Worm (Caenorhabditis elegans) whole organism, L3 larva: ENCODE data around the gene cht-4.
A peak's percentile ranks its signal among the peaks of the same experiment; 100 is the strongest.

Experiments used
- R02D3.7 ChIP-seq: fragments of 150-350 bp; optimal IDR thresholded peaks from 2 replicates; lab custom pipeline; 2014; ENCODE audit warnings: missing biosample characterization, missing genetic modification characterization
- ZK546.5 ChIP-seq: sonication (generic microtip); optimal IDR thresholded peaks from 2 replicates; lab custom pipeline; 2017; ENCODE audit warnings: missing biosample characterization, missing genetic modification characterization
- aly-2 ChIP-seq: fragments of 150-350 bp; optimal IDR thresholded peaks from 2 replicates; lab custom pipeline; 2014; ENCODE audit warnings: missing biosample characterization, missing genetic modification characterization
- ama-1 ChIP-seq: fragments of 150-350 bp; optimal IDR thresholded peaks from 2 replicates; lab custom pipeline; 2018
- ceh-16 ChIP-seq: sonication (generic microtip); optimal IDR thresholded peaks from 2 replicates; lab custom pipeline; 2017; ENCODE audit warnings: missing biosample characterization, missing genetic modification characterization
- ceh-28 ChIP-seq: fragments of 150-350 bp; optimal IDR thresholded peaks from 2 replicates; lab custom pipeline; 2014; ENCODE audit warnings: missing biosample characterization, missing genetic modification reagents, missing genetic modification characterization
- ceh-9 ChIP-seq: sonication (generic microtip); optimal IDR thresholded peaks from 2 replicates; lab custom pipeline; 2018; ENCODE audit warnings: missing biosample characterization, missing genetic modification characterization
- egl-5 ChIP-seq: fragments of 150-350 bp; optimal IDR thresholded peaks from 2 replicates; lab custom pipeline; 2017; ENCODE audit warnings: missing biosample characterization, missing genetic modification reagents, missing genetic modification characterization, inconsistent platforms
- elt-1 ChIP-seq: fragments of 150-350 bp; optimal IDR thresholded peaks from 2 replicates; lab custom pipeline; 2014; ENCODE audit warnings: missing biosample characterization, missing genetic modification characterization
- elt-2 ChIP-seq: sonication (generic microtip); optimal IDR thresholded peaks from 2 replicates; lab custom pipeline; 2016; ENCODE audit warnings: missing genetic modification reagents, mild to moderate bottlenecking, missing genetic modification characterization, missing compliant biosample characterization
- eor-1 ChIP-seq, 2 experiments: fragments of 150-350 bp; optimal IDR thresholded peaks; 2 replicates each; lab custom pipeline; 2014 to 2018; ENCODE audit warnings: missing biosample characterization in 2 of 2, missing genetic modification characterization in 2 of 2
- fkh-10 ChIP-seq: sonication (generic microtip); optimal IDR thresholded peaks from 2 replicates; lab custom pipeline; 2017; ENCODE audit warnings: missing biosample characterization, missing genetic modification reagents, missing genetic modification characterization
- fkh-2 ChIP-seq: fragments of 150-350 bp; optimal IDR thresholded peaks from 2 replicates; lab custom pipeline; 2014; ENCODE audit warnings: missing biosample characterization, missing genetic modification reagents, missing genetic modification characterization
- fos-1 ChIP-seq: fragments of 150-350 bp; optimal IDR thresholded peaks from 2 replicates; lab custom pipeline; 2014; ENCODE audit warnings: missing biosample characterization, missing genetic modification characterization
- lin-15B ChIP-seq: fragments of 150-350 bp; optimal IDR thresholded peaks from 2 replicates; lab custom pipeline; 2014; ENCODE audit warnings: missing biosample characterization, missing genetic modification characterization
- lin-39 ChIP-seq: fragments of 150-350 bp; optimal IDR thresholded peaks from 2 replicates; lab custom pipeline; 2018; ENCODE audit warnings: missing biosample characterization, missing genetic modification reagents, missing genetic modification characterization
- mdl-1 ChIP-seq: fragments of 150-350 bp; optimal IDR thresholded peaks from 2 replicates; lab custom pipeline; 2014; ENCODE audit warnings: missing biosample characterization, missing genetic modification characterization
- nfya-1 ChIP-seq: sonication (generic microtip); optimal IDR thresholded peaks from 2 replicates; lab custom pipeline; 2017; ENCODE audit warnings: missing genetic modification characterization, mild to moderate bottlenecking, missing compliant biosample characterization, antibody characterized with exemption, moderate library complexity; ENCODE audit not compliant: insufficient read depth
- nhr-12 ChIP-seq: fragments of 150-350 bp; optimal IDR thresholded peaks from 2 replicates; lab custom pipeline; 2014; ENCODE audit warnings: missing biosample characterization, missing genetic modification characterization
- nhr-23 ChIP-seq: fragments of 150-350 bp; optimal IDR thresholded peaks from 2 replicates; lab custom pipeline; 2014; ENCODE audit warnings: missing biosample characterization, missing genetic modification reagents, missing genetic modification characterization
- nhr-237 ChIP-seq: fragments of 150-350 bp; optimal IDR thresholded peaks from 2 replicates; lab custom pipeline; 2014; ENCODE audit warnings: missing biosample characterization, missing genetic modification characterization
- nhr-25 ChIP-seq: sonication (generic microtip); optimal IDR thresholded peaks from 2 replicates; lab custom pipeline; 2017; ENCODE audit warnings: missing biosample characterization, missing genetic modification characterization
- nhr-28 ChIP-seq: fragments of 150-350 bp; optimal IDR thresholded peaks from 2 replicates; lab custom pipeline; 2014; ENCODE audit warnings: missing biosample characterization, missing genetic modification characterization
- nhr-43 ChIP-seq: sonication (generic microtip); optimal IDR thresholded peaks from 2 replicates; lab custom pipeline; 2016; ENCODE audit warnings: mild to moderate bottlenecking, missing genetic modification characterization, missing compliant biosample characterization; ENCODE audit not compliant: poor library complexity, severe bottlenecking
- nhr-76 ChIP-seq: fragments of 150-350 bp; sonication (generic microtip); optimal IDR thresholded peaks from 5 replicates; lab custom pipeline; 2014; ENCODE audit warnings: missing biosample characterization, missing genetic modification characterization
- nhr-77 ChIP-seq: fragments of 150-350 bp; optimal IDR thresholded peaks from 2 replicates; lab custom pipeline; 2014; ENCODE audit warnings: missing biosample characterization, missing genetic modification characterization
- pha-4 ChIP-seq: fragments of 150-350 bp; optimal IDR thresholded peaks from 2 replicates; lab custom pipeline; 2014; ENCODE audit warnings: missing biosample characterization, missing genetic modification reagents, missing genetic modification characterization
- pqm-1 ChIP-seq: fragments of 150-350 bp; optimal IDR thresholded peaks from 2 replicates; lab custom pipeline; 2017; ENCODE audit warnings: missing biosample characterization, missing genetic modification characterization, inconsistent platforms
- sea-2 ChIP-seq: fragments of 150-350 bp; sonication (generic microtip); optimal IDR thresholded peaks from 4 replicates; lab custom pipeline; 2014; ENCODE audit warnings: missing biosample characterization, missing genetic modification reagents, missing genetic modification characterization
- skn-1 ChIP-seq: fragments of 150-350 bp; optimal IDR thresholded peaks from 2 replicates; lab custom pipeline; 2014; ENCODE audit warnings: missing biosample characterization, missing genetic modification characterization
- tbx-2 ChIP-seq: sonication (generic microtip); optimal IDR thresholded peaks from 2 replicates; lab custom pipeline; 2016; ENCODE audit warnings: mild to moderate bottlenecking, missing genetic modification characterization, missing compliant biosample characterization
- unc-39 ChIP-seq: sonication (generic microtip); optimal IDR thresholded peaks from 4 replicates; lab custom pipeline; 2017; ENCODE audit warnings: missing biosample characterization, missing genetic modification characterization
- unc-62 ChIP-seq: fragments of 150-350 bp; sonication (generic microtip); optimal IDR thresholded peaks from 4 replicates; lab custom pipeline; 2014; ENCODE audit warnings: missing biosample characterization, missing genetic modification reagents, missing genetic modification characterization
- ztf-11 ChIP-seq: fragments of 150-350 bp; optimal IDR thresholded peaks from 2 replicates; lab custom pipeline; 2014; ENCODE audit warnings: missing biosample characterization, missing genetic modification characterization
- ztf-4 ChIP-seq: fragments of 150-350 bp; optimal IDR thresholded peaks from 2 replicates; lab custom pipeline; 2014; ENCODE audit warnings: missing biosample characterization, missing genetic modification characterization

The cht-4 gene

ce11 chrIII:1665799-1666308, 8.6 kb upstream of the cht-4 start, which contains the start of gene Y22D7AR.3:
Gene Y22D7AR.3 (minus strand): TSS chrIII:1665849.
- no peak for TF ChIP-seq fkh-2
- TF ChIP-seq elt-2 (tag; lab: Kevin White, UChicago): no peak
- no peak for TF ChIP-seq fkh-10 (GFP tag; lab: Kevin White, UChicago)
- TF ChIP-seq ceh-28 (tag; lab: Kevin White, UChicago): no peak
- no peak for TF ChIP-seq pqm-1 (tag; lab: Kevin White, UChicago)
- no peak for TF ChIP-seq unc-39
- no peak for TF ChIP-seq nhr-76 (tag; lab: Kevin White, UChicago)
- no peak for TF ChIP-seq R02D3.7 (tag; lab: Kevin White, UChicago)
- no peak for TF ChIP-seq egl-5
- no peak for TF ChIP-seq nhr-237 (tag; lab: Kevin White, UChicago)
- TF ChIP-seq elt-1 (tag; lab: Kevin White, UChicago): no peak
- no peak for TF ChIP-seq ceh-16 (tag; lab: Kevin White, UChicago)
- TF ChIP-seq unc-62 (GFP tag; lab: Kevin White, UChicago): no peak
- TF ChIP-seq ama-1: no peak
- TF ChIP-seq aly-2 (tag; lab: Kevin White, UChicago): no peak

ce11 chrIII:1665373-1665772, 8.1 kb upstream of the cht-4 start:
- peak; percentile 60 for TF ChIP-seq ceh-28 (tag; lab: Kevin White, UChicago)
- no peak for TF ChIP-seq nhr-25 (tag; lab: Kevin White, UChicago)
- TF ChIP-seq nfya-1 (tag; lab: Kevin White, UChicago): no peak
- no peak for TF ChIP-seq tbx-2 (tag; lab: Kevin White, UChicago)
- no peak for TF ChIP-seq lin-39 (tag; lab: Kevin White, UChicago)
- TF ChIP-seq fos-1 (tag; lab: Kevin White, UChicago): no peak
- TF ChIP-seq nhr-12: no peak
- no peak for TF ChIP-seq sea-2
- no peak for TF ChIP-seq aly-2 (tag; lab: Kevin White, UChicago)
- TF ChIP-seq, all 47 proteins: peak for 1

- TF ChIP-seq eor-1 (tag; optimal IDR thresholded peaks at IDR 0.05; lab: Kevin White, UChicago) (no peak), R02D3.7 (tag; lab: Kevin White, UChicago) (no peak), nhr-23 (tag; lab: Kevin White, UChicago) (no peak), tbx-2 (tag; lab: Kevin White, UChicago) (no peak), ztf-4 (tag; lab: Kevin White, UChicago) (no peak), nhr-12 (no peak), lin-39 (tag; lab: Kevin White, UChicago) (no peak), nhr-77 (tag; lab: Kevin White, UChicago) (no peak), skn-1 (tag; lab: Kevin White, UChicago) (no peak), fos-1 (tag; lab: Kevin White, UChicago) (no peak), ztf-11 (tag; lab: Kevin White, UChicago) (no peak), nhr-28 (tag; lab: Kevin White, UChicago) (no peak), elt-1 (tag; lab: Kevin White, UChicago) (no peak)
These were observed 7.5 kb upstream of the cht-4 start, which contains the start of gene Y22D7AL.16 for ce11 chrIII:1664761-1665266. Gene Y22D7AL.16 (minus strand): TSS chrIII:1665216.

ce11 chrIII:1663056-1663455, 5.8 kb upstream of the cht-4 start:
- TF ChIP-seq fkh-10 (GFP tag; lab: Kevin White, UChicago) (no peak), ZK546.5 (no peak), ceh-28 (tag; lab: Kevin White, UChicago) (peak; percentile 95)

- no peak for TF ChIP-seq lin-15B (tag; lab: Kevin White, UChicago)
- no peak for TF ChIP-seq elt-1 (tag; lab: Kevin White, UChicago)
- TF ChIP-seq fos-1 (tag; lab: Kevin White, UChicago): no peak
- no peak for TF ChIP-seq nfya-1 (tag; lab: Kevin White, UChicago)
These were observed 5.1 kb upstream of the cht-4 start for ce11 chrIII:1662405-1662804.

ce11 chrIII:1661031-1661430, 3.8 kb upstream of the cht-4 start:
- no peak for TF ChIP-seq elt-1 (tag; lab: Kevin White, UChicago)
- TF ChIP-seq pqm-1 (tag; lab: Kevin White, UChicago): peak; percentile 32
- no peak for TF ChIP-seq fos-1 (tag; lab: Kevin White, UChicago)
- no peak for TF ChIP-seq ztf-4 (tag; lab: Kevin White, UChicago)
- TF ChIP-seq elt-2 (tag; lab: Kevin White, UChicago): peak; percentile 65
- TF ChIP-seq ceh-9: no peak
- no peak for TF ChIP-seq nhr-43 (tag; lab: Kevin White, UChicago)
- TF ChIP-seq pha-4: peak; percentile 23
- TF ChIP-seq tbx-2 (tag; lab: Kevin White, UChicago): no peak
- TF ChIP-seq mdl-1 (tag; lab: Kevin White, UChicago): no peak
- no peak for TF ChIP-seq ZK546.5
- no peak for TF ChIP-seq unc-62 (GFP tag; lab: Kevin White, UChicago)
- peak; percentile 9 for TF ChIP-seq skn-1 (tag; lab: Kevin White, UChicago)
- no peak for TF ChIP-seq nfya-1 (tag; lab: Kevin White, UChicago)
